Worm (Caenorhabditis elegans): Measurements from ENCODE around the gene frpr-15.

DNA sequence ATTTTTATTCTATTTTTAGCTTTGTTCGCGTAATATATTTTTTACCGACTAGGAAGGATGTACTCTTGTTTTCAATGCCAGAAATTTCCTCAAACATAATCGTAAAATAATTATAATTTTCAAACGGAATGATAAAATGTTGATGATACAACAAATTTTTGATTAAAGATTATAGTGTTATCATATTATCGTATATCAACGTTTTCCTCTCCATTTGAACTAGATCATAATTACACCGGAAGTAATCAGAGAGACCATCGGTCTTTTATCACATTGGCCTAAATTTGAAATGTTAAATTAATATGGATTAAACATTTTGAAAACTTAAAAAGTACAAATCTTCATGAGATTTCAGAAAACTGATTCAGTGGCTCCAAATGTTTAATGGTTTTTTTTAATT is 52.8 kb downstream of the frpr-15 start:
- TF ChIP-seq hlh-13 (GFP tag; optimal IDR thresholded peaks at IDR 0.05) (no peak), zip-5 (tag; optimal IDR thresholded peaks at IDR 0.05) (no peak), hlh-30 (tag; optimal IDR thresholded peaks at IDR 0.05; ENCODE audit: insufficient read depth) (no peak), pqm-1 (tag; optimal IDR thresholded peaks at IDR 0.05) (no peak)
